Worm (Caenorhabditis elegans) whole organism, early embryonic: Measurements from ENCODE around the gene Y108G3AL.2.

ENCODE experiments used
- aly-1 ChIP-seq: sonication (generic microtip); optimal IDR thresholded peaks from 2 replicates; lab custom pipeline; 2016; ENCODE audit warnings: missing genetic modification characterization, missing compliant biosample characterization
- ama-1 ChIP-seq: fragments of 150-350 bp; optimal IDR thresholded peaks from 2 replicates; lab custom pipeline; 2014
- ceh-13 ChIP-seq: fragments of 200-800 bp; sonication (Bioruptor generic); optimal IDR thresholded peaks from 2 replicates; lab custom pipeline; 2018; ENCODE audit warnings: mild to moderate bottlenecking, missing genetic modification characterization, missing compliant biosample characterization
- ceh-36 ChIP-seq: sonication (generic microtip); optimal IDR thresholded peaks from 2 replicates; lab custom pipeline; 2016; ENCODE audit warnings: missing genetic modification characterization, inconsistent platforms, missing compliant biosample characterization
- flt-1 ChIP-seq: fragments of 200-800 bp; sonication (Bioruptor generic); IDR thresholded peaks from 2 replicates; pipeline ENCODE4 v1.3.6; 2022; ENCODE audit warnings: missing genetic modification characterization, missing compliant biosample characterization
- hmbx-1 ChIP-seq: sonication (generic microtip); optimal IDR thresholded peaks from 2 replicates; lab custom pipeline; 2016; ENCODE audit warnings: mild to moderate bottlenecking, missing genetic modification characterization, missing compliant biosample characterization
- hnd-1 ChIP-seq: sonication (generic microtip); optimal IDR thresholded peaks from 2 replicates; lab custom pipeline; 2016; ENCODE audit warnings: missing genetic modification characterization, missing compliant biosample characterization
- pes-1 ChIP-seq: fragments of 200-800 bp; sonication (Bioruptor generic); IDR thresholded peaks from 2 replicates; pipeline ENCODE4 v1.3.6; 2022; ENCODE audit warnings: missing genetic modification reagents, missing genetic modification characterization, missing compliant biosample characterization
- scrt-1 ChIP-seq: fragments of 200-800 bp; sonication (Bioruptor generic); IDR thresholded peaks from 2 replicates; pipeline ENCODE4 v1.3.6; 2022; ENCODE audit warnings: missing genetic modification characterization, missing compliant biosample characterization
- tbx-37 ChIP-seq: fragments of 200-800 bp; sonication (Bioruptor generic); conservative IDR thresholded peaks from 2 replicates; pipeline ENCODE4 v1.3.6; 2022; ENCODE audit warnings: missing genetic modification reagents, missing genetic modification characterization, missing compliant biosample characterization
- tra-4 ChIP-seq: sonication (generic microtip); optimal IDR thresholded peaks from 2 replicates; lab custom pipeline; 2017; ENCODE audit warnings: missing genetic modification characterization, missing compliant biosample characterization

- TF ChIP-seq ceh-13 (GFP tag; lab: Kevin White, UChicago) = no peak
- TF ChIP-seq ama-1 (lab: Kevin White, UChicago) = no peak
- no peak for TF ChIP-seq flt-1
- no peak for TF ChIP-seq ceh-36
- no peak for TF ChIP-seq scrt-1
- no peak for TF ChIP-seq pes-1 (GFP tag; lab: Robert Waterston, UW)
- TF ChIP-seq tbx-37 = no peak
- TF ChIP-seq aly-1 (tag; lab: Kevin White, UChicago) = no peak
- no peak for TF ChIP-seq hmbx-1 (tag; lab: Kevin White, UChicago)
- no peak for TF ChIP-seq tra-4 (tag; lab: Kevin White, UChicago)
- TF ChIP-seq hnd-1 (tag; lab: Kevin White, UChicago) = no peak
These were observed 22.0 kb upstream of the Y108G3AL.2 start, which contains the start of gene srh-82 for ce11 chrV:144794-145193.
